Fruit fly (Drosophila melanogaster): ENCODE results near the gene Cyp6d5.

The Cyp6d5 gene

DNA sequence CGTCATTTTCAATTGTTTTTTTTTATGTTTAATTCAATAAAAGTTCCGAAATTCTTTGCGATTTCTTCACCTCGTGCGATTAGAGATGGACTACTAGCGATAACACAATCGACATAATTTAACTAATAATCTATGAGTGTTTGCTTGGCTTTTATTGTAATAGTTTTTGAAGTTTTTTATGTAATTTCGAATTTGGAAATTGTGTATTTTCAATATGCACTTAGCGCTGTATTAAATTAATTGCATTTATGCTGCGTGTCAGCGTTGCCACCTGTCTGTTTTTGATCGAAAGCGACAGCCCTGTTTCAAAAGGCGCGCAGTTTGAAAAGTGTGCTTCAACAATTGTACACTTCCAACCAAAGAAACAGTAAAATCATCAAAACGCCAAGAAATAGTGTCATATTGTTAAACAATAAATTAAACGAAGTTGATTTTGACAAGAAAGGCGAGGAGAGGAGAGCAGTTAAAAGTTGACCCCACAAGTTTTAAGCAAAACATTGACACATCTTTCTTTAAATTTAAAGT, 7.0 kb downstream of the Cyp6d5 start, which contains the start of gene CG9922:
Gene CG9922 (minus strand): TSS at position 475 of the 525 bp plus-strand sequence.
- TF ChIP-seq pan (optimal IDR thresholded peaks at IDR 0.05) (no peak), CG8478 (optimal IDR thresholded peaks at IDR 0.05) (no peak), usp (GFP tag; optimal IDR thresholded peaks at IDR 0.05) (no peak), psq (optimal IDR thresholded peaks at IDR 0.05) (no peak), EcR (GFP tag; optimal IDR thresholded peaks at IDR 0.05) (no peak), Dll (optimal IDR thresholded peaks at IDR 0.05) (no peak)

- TF ChIP-seq EcR (GFP tag; optimal IDR thresholded peaks at IDR 0.05): no peak
- no peak for TF ChIP-seq CG8478 (optimal IDR thresholded peaks at IDR 0.05)
These were observed 8.3 kb downstream of the Cyp6d5 start for dm6 chr3R:14037330-14037729.

- TF ChIP-seq usp (GFP tag; optimal IDR thresholded peaks at IDR 0.05): no peak
- TF ChIP-seq Dll (optimal IDR thresholded peaks at IDR 0.05): no peak
- no peak for TF ChIP-seq psq (optimal IDR thresholded peaks at IDR 0.05)
- no peak for TF ChIP-seq CG8478 (optimal IDR thresholded peaks at IDR 0.05)
- TF ChIP-seq pan (optimal IDR thresholded peaks at IDR 0.05): no peak
- TF ChIP-seq EcR (GFP tag; optimal IDR thresholded peaks at IDR 0.05): no peak
These were observed 12.0 kb downstream of the Cyp6d5 start for dm6 chr3R:14041036-14041435.

dm6 chr3R:14041647-14042046, 12.6 kb downstream of the Cyp6d5 start:
- TF ChIP-seq Dll (optimal IDR thresholded peaks at IDR 0.05) (no peak), psq (optimal IDR thresholded peaks at IDR 0.05) (no peak), CG8478 (optimal IDR thresholded peaks at IDR 0.05) (no peak), pan (optimal IDR thresholded peaks at IDR 0.05) (no peak), usp (GFP tag; optimal IDR thresholded peaks at IDR 0.05) (no peak), EcR (GFP tag; optimal IDR thresholded peaks at IDR 0.05) (no peak)

- TF ChIP-seq Dll (optimal IDR thresholded peaks at IDR 0.05) (no peak), CG8478 (optimal IDR thresholded peaks at IDR 0.05) (no peak), usp (GFP tag; optimal IDR thresholded peaks at IDR 0.05) (no peak), psq (optimal IDR thresholded peaks at IDR 0.05) (no peak), EcR (GFP tag; optimal IDR thresholded peaks at IDR 0.05) (no peak), pan (optimal IDR thresholded peaks at IDR 0.05) (no peak)
These were observed 15.4 kb downstream of the Cyp6d5 start for dm6 chr3R:14044361-14044860.

- TF ChIP-seq usp (GFP tag; optimal IDR thresholded peaks at IDR 0.05): no peak
- TF ChIP-seq pan (optimal IDR thresholded peaks at IDR 0.05): no peak
- TF ChIP-seq psq (optimal IDR thresholded peaks at IDR 0.05): no peak
- no peak for TF ChIP-seq CG8478 (optimal IDR thresholded peaks at IDR 0.05)
- no peak for TF ChIP-seq EcR (GFP tag; optimal IDR thresholded peaks at IDR 0.05)
- TF ChIP-seq Dll (optimal IDR thresholded peaks at IDR 0.05): no peak
These were observed 19.7 kb downstream of the Cyp6d5 start for dm6 chr3R:14048702-14049142.

DNA sequence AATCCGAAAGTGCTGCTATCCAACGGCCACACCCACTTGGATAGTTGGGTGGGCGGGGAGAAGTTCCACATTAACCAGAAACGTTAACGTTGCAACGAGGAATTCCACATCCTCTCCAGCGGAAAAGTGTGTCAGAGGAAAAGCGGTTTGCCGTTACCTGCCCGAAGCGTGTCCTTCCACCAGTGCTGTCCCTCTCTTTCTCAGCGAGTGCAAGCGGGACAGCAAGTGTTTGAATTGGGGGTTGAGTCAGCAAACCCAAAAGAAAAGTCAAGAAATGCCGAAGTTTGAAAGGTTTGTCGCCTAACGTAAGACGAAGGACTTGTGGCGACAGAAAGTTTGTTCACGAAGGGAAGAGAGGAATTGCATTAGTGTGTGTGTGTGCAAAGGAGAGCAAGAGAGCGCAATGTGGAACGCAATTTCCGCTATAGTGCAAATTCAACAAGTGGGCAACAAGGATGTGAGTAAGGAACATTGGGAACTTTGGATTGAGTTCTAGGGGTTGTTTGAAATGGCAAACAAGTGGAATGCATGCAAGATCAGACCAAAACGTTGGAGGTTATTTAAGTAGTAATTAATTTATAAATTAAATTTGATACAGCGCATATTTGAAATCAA, 21.6 kb downstream of the Cyp6d5 start:
- TF ChIP-seq CG8478 (optimal IDR thresholded peaks at IDR 0.05) (no peak), psq (optimal IDR thresholded peaks at IDR 0.05) (no peak), Dll (optimal IDR thresholded peaks at IDR 0.05) (no peak), usp (GFP tag; optimal IDR thresholded peaks at IDR 0.05) (no peak), pan (optimal IDR thresholded peaks at IDR 0.05) (no peak), EcR (GFP tag; optimal IDR thresholded peaks at IDR 0.05) (no peak)

- TF ChIP-seq EcR (GFP tag; optimal IDR thresholded peaks at IDR 0.05): no peak
- no peak for TF ChIP-seq CG8478 (optimal IDR thresholded peaks at IDR 0.05)
- no peak for TF ChIP-seq pan (optimal IDR thresholded peaks at IDR 0.05)
- TF ChIP-seq usp (GFP tag; optimal IDR thresholded peaks at IDR 0.05): no peak
- TF ChIP-seq psq (optimal IDR thresholded peaks at IDR 0.05): no peak
- no peak for TF ChIP-seq Dll (optimal IDR thresholded peaks at IDR 0.05)
These were observed 22.4 kb downstream of the Cyp6d5 start for dm6 chr3R:14051391-14051852.

DNA sequence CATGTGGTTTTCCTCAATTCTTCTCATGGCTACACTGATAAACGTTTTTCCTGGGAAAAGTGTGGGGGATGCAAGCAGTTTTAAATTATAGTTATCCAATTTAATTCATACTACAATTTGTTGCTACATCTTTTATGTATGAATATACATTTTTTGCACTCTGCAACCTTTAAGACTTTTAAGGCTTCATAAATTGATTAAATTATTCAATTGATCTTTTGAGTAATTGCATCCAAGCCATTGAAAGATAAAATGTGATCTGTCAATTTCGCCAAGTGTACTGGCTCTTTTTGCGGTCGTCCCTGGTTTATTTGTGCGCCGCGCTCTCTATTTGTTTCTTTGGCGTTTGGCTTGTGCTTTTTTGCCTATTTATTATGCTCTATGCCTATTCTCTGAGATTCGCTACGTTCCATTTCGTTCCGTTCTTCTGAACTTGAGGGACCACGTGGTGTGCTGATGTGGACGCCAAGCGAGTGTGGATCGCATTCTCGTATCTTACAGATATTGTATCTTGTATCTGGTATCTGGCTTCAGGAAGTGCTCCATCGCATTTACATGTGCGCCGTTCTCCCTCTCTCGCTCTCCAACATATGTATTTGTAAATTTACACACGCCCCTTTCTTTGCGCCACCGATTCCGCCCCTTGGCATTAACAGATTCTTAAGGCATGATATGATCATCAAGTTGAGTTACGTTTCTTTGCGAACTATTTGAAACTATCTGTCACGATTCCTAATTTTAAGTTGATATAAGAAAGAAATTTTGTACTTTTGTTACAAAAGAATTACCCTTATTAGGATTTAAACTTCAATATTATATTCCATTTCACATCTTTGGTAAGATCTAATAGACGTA, 23.4 kb downstream of the Cyp6d5 start:
- TF ChIP-seq psq (optimal IDR thresholded peaks at IDR 0.05) (no peak), EcR (GFP tag; optimal IDR thresholded peaks at IDR 0.05) (no peak), pan (optimal IDR thresholded peaks at IDR 0.05) (no peak), CG8478 (optimal IDR thresholded peaks at IDR 0.05) (no peak), Dll (optimal IDR thresholded peaks at IDR 0.05) (no peak), usp (GFP tag; optimal IDR thresholded peaks at IDR 0.05) (no peak)

- TF ChIP-seq pan (optimal IDR thresholded peaks at IDR 0.05) (no peak), CG8478 (optimal IDR thresholded peaks at IDR 0.05) (no peak), psq (optimal IDR thresholded peaks at IDR 0.05) (no peak), Dll (optimal IDR thresholded peaks at IDR 0.05) (no peak), EcR (GFP tag; optimal IDR thresholded peaks at IDR 0.05) (no peak), usp (GFP tag; optimal IDR thresholded peaks at IDR 0.05) (no peak)
These were observed 24.2 kb downstream of the Cyp6d5 start for dm6 chr3R:14053037-14053808.

dm6 chr3R:14054103-14054502, 25.1 kb downstream of the Cyp6d5 start:
- TF ChIP-seq CG8478 (optimal IDR thresholded peaks at IDR 0.05): no peak
- no peak for TF ChIP-seq EcR (GFP tag; optimal IDR thresholded peaks at IDR 0.05)
- no peak for TF ChIP-seq Dll (optimal IDR thresholded peaks at IDR 0.05)
- no peak for TF ChIP-seq usp (GFP tag; optimal IDR thresholded peaks at IDR 0.05)
- no peak for TF ChIP-seq pan (optimal IDR thresholded peaks at IDR 0.05)
- no peak for TF ChIP-seq psq (optimal IDR thresholded peaks at IDR 0.05)
